Fruit fly (Drosophila melanogaster): Measurements from ENCODE around the gene CG33654.

Gene CG33654

dm6 chr3R:9604445-9605020, 21.5 kb upstream of the CG33654 start:
- no peak for TF ChIP-seq CG7101 (tag; optimal IDR thresholded peaks at IDR 0.05)
- TF ChIP-seq Mnt (GFP tag; optimal IDR thresholded peaks at IDR 0.05): no peak
- no peak for TF ChIP-seq Clk (GFP tag; optimal IDR thresholded peaks at IDR 0.05)
- TF ChIP-seq tj (GFP tag; optimal IDR thresholded peaks at IDR 0.05): no peak
- TF ChIP-seq pad (GFP tag; optimal IDR thresholded peaks at IDR 0.05): no peak
- TF ChIP-seq kay (GFP tag; ENCODE audit: borderline replicate concordance): no peak
- no peak for TF ChIP-seq Hr96 (GFP tag; optimal IDR thresholded peaks at IDR 0.05)
- no peak for TF ChIP-seq Crg-1 (GFP tag; optimal IDR thresholded peaks at IDR 0.05)
- no peak for TF ChIP-seq ovo (GFP tag; optimal IDR thresholded peaks at IDR 0.05)
- TF ChIP-seq toe (GFP tag; optimal IDR thresholded peaks at IDR 0.05): no peak
- no peak for TF ChIP-seq CG33017 (tag; optimal IDR thresholded peaks at IDR 0.05)

DNA sequence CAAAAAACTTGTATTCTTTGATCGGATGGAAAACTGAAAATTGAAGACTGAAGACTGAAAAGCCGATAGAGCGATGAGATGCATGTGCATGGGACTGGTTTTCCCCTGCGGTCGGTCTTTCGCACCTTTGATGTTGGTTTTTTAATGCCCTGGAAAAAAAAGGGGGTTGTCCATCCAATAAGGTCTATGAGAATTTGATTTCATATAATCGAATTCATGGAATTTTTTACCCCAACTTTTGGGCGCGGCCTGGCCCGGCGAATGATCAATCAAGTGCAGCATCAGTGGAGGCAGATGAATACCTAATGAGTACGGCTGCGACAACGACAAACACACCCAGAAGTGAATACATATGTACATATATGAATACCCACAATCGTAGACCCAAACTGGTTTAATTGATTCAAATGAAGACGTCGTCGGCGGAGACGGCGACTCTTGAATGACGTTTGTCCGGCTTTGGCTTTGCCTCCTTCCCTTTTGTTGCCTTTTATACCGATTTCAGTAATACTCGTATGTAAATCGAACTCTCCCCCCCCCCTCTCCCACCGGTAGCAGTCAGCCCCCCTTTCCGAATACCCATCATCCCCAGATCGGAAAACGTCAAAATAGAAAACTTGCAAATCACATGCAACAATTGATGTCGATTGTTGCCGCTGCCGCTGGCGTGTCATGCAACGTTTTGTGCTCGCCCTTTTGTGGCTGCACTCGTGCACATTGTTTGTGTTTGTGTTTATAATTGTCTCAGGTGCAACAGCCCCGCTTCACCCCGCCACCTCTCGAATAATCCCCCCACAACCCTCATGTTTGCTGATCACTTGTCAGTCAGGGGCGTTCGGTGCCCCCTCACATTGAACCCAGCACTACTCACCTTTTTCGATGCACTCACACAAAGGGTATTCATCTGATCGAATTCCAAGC, 20.3 kb upstream of the CG33654 start:
- TF ChIP-seq CG33017 (tag; optimal IDR thresholded peaks at IDR 0.05): no peak
- no peak for TF ChIP-seq tj (GFP tag; optimal IDR thresholded peaks at IDR 0.05)
- TF ChIP-seq Clk (GFP tag; optimal IDR thresholded peaks at IDR 0.05): no peak
- no peak for TF ChIP-seq Mnt (GFP tag; optimal IDR thresholded peaks at IDR 0.05)
- TF ChIP-seq toe (GFP tag; optimal IDR thresholded peaks at IDR 0.05): no peak
- TF ChIP-seq Crg-1 (GFP tag; optimal IDR thresholded peaks at IDR 0.05): no peak
- no peak for TF ChIP-seq kay (GFP tag; ENCODE audit: borderline replicate concordance)
- TF ChIP-seq cic (GFP tag; optimal IDR thresholded peaks at IDR 0.05): no peak
- no peak for TF ChIP-seq cnc (optimal IDR thresholded peaks at IDR 0.05)

dm6 chr3R:9601949-9602348, 18.9 kb upstream of the CG33654 start:
- TF ChIP-seq CG33017 (tag; optimal IDR thresholded peaks at IDR 0.05) (no peak), CG12768 (GFP tag; optimal IDR thresholded peaks at IDR 0.05) (peak; percentile 10), toe (GFP tag; optimal IDR thresholded peaks at IDR 0.05) (no peak), kay (GFP tag; ENCODE audit: borderline replicate concordance) (peak; percentile 12), tj (GFP tag; optimal IDR thresholded peaks at IDR 0.05) (peak; percentile 33), ovo (GFP tag; optimal IDR thresholded peaks at IDR 0.05) (peak; percentile 15), cic (GFP tag; optimal IDR thresholded peaks at IDR 0.05) (peak; percentile 36)

DNA sequence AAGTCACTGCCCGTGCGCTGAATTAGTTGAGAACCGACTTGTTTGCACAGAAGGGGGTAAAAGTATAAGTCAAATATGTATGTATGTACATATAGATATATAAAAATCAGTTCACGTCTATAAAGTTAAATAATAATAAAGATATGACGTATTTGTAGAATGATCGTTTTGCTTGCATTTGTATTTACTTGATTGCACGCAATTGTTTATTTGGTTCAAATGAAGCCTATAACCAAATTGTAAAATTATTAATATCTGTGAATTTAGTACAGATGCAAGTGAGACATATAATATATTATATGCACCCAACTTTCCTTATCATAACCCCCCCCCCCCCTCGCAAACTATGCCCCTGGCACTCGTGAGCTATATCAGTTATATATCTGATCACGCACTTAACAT, 17.5 kb upstream of the CG33654 start:
- TF ChIP-seq Mnt (GFP tag; optimal IDR thresholded peaks at IDR 0.05): peak; percentile 44
- peak; percentile 40 for TF ChIP-seq tj (GFP tag; optimal IDR thresholded peaks at IDR 0.05)
- peak; percentile 54 for TF ChIP-seq ovo (GFP tag; optimal IDR thresholded peaks at IDR 0.05)
- peak; percentile 82 for TF ChIP-seq CG33017 (tag; optimal IDR thresholded peaks at IDR 0.05)
- TF ChIP-seq CG7045 (GFP tag; optimal IDR thresholded peaks at IDR 0.05): peak; percentile 90
- TF ChIP-seq CG5204 (GFP tag; optimal IDR thresholded peaks at IDR 0.05): no peak
- TF ChIP-seq toe (GFP tag; optimal IDR thresholded peaks at IDR 0.05): peak; percentile 49
- TF ChIP-seq Crg-1 (GFP tag; optimal IDR thresholded peaks at IDR 0.05): peak; percentile 60
- TF ChIP-seq pad (GFP tag; optimal IDR thresholded peaks at IDR 0.05): peak; percentile 56
- peak; percentile 44 for TF ChIP-seq CG14711 (tag; optimal IDR thresholded peaks at IDR 0.05)
- peak; percentile 90 for TF ChIP-seq cic (GFP tag; optimal IDR thresholded peaks at IDR 0.05)
- TF ChIP-seq CG12768 (GFP tag; optimal IDR thresholded peaks at IDR 0.05): peak; percentile 83
- peak; percentile 81 for TF ChIP-seq kay (GFP tag; ENCODE audit: borderline replicate concordance)
- TF ChIP-seq bab1 (GFP tag; optimal IDR thresholded peaks at IDR 0.05): peak; percentile 37
- TF ChIP-seq cnc (optimal IDR thresholded peaks at IDR 0.05): no peak
- TF ChIP-seq CG7101 (tag; optimal IDR thresholded peaks at IDR 0.05): peak; percentile 77
- TF ChIP-seq CG11617 (GFP tag; optimal IDR thresholded peaks at IDR 0.05): peak; percentile 82
- peak; percentile 58 for TF ChIP-seq Clk (GFP tag; optimal IDR thresholded peaks at IDR 0.05)
- peak; percentile 6 for TF ChIP-seq CG1620 (GFP tag; optimal IDR thresholded peaks at IDR 0.05)
- TF ChIP-seq Hr96 (GFP tag; optimal IDR thresholded peaks at IDR 0.05): no peak

DNA sequence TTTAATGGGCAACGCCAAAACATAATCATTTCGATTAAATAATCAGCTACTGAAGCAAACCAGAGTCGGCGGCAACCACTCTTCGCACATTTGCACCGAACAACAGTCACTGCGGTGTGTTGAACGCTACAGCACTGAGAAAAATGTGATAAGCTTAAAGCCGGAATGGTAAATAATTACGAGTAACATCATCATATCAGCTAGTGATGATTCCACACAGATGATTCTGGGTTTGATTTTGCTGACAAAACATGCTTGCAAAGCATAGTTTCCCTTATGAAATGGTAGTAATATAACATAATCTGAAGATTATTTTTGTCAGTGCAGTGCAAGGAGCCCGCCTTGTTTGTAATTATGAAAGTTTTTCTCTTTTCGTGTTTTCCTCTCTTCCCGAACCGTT, 15.1 kb upstream of the CG33654 start:
- TF ChIP-seq CG5204 (GFP tag; optimal IDR thresholded peaks at IDR 0.05) (no peak), Hr96 (GFP tag; optimal IDR thresholded peaks at IDR 0.05) (no peak), ovo (GFP tag; optimal IDR thresholded peaks at IDR 0.05) (no peak), CG7045 (GFP tag; optimal IDR thresholded peaks at IDR 0.05) (no peak), CG12768 (GFP tag; optimal IDR thresholded peaks at IDR 0.05) (no peak), bab1 (GFP tag; optimal IDR thresholded peaks at IDR 0.05) (no peak), cic (GFP tag; optimal IDR thresholded peaks at IDR 0.05) (no peak), CG11617 (GFP tag; optimal IDR thresholded peaks at IDR 0.05) (no peak), toe (GFP tag; optimal IDR thresholded peaks at IDR 0.05) (no peak), cnc (optimal IDR thresholded peaks at IDR 0.05) (no peak), Crg-1 (GFP tag; optimal IDR thresholded peaks at IDR 0.05) (no peak), CG1620 (GFP tag; optimal IDR thresholded peaks at IDR 0.05) (no peak), tj (GFP tag; optimal IDR thresholded peaks at IDR 0.05) (no peak), Clk (GFP tag; optimal IDR thresholded peaks at IDR 0.05) (no peak), CG33017 (tag; optimal IDR thresholded peaks at IDR 0.05) (no peak), CG14711 (tag; optimal IDR thresholded peaks at IDR 0.05) (no peak), pad (GFP tag; optimal IDR thresholded peaks at IDR 0.05) (no peak), kay (GFP tag; ENCODE audit: borderline replicate concordance) (no peak), Mnt (GFP tag; optimal IDR thresholded peaks at IDR 0.05) (no peak)

DNA sequence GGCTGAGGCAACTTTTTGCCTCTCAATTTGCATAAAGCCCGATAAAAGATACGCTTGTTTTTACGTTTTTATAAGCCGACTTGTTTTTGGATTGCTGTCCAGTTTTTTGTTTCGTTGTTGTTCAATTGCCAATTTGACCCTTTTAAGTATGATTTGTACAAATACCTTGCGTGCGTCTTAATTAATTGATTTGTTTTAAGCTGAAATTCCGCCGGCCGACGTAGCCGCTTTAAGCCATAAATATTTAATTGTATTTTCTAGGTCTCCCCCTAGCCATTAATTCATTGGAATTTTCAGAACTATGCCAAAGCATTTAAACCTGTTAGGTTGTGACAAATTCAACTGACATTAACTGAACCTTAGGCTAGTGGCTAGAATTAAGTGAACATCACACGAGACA, 13.6 kb upstream of the CG33654 start:
- no peak for TF ChIP-seq ovo (GFP tag; optimal IDR thresholded peaks at IDR 0.05)
- TF ChIP-seq pad (GFP tag; optimal IDR thresholded peaks at IDR 0.05): no peak
- no peak for TF ChIP-seq CG14711 (tag; optimal IDR thresholded peaks at IDR 0.05)
- no peak for TF ChIP-seq cnc (optimal IDR thresholded peaks at IDR 0.05)
- TF ChIP-seq CG33017 (tag; optimal IDR thresholded peaks at IDR 0.05): no peak
- no peak for TF ChIP-seq Hr96 (GFP tag; optimal IDR thresholded peaks at IDR 0.05)
- no peak for TF ChIP-seq tj (GFP tag; optimal IDR thresholded peaks at IDR 0.05)
- TF ChIP-seq Mnt (GFP tag; optimal IDR thresholded peaks at IDR 0.05): no peak
- no peak for TF ChIP-seq cic (GFP tag; optimal IDR thresholded peaks at IDR 0.05)
- TF ChIP-seq CG1620 (GFP tag; optimal IDR thresholded peaks at IDR 0.05): no peak
- no peak for TF ChIP-seq CG7101 (tag; optimal IDR thresholded peaks at IDR 0.05)

All from whole organism, adult.